Worm (Caenorhabditis elegans) whole organism, L1 larva: ENCODE data around the gene mig-38.
A peak's percentile ranks its signal among the peaks of the same experiment; 100 is the strongest.

ENCODE experiments used
- C04F5.9 ChIP-seq: sonication (generic microtip); optimal IDR thresholded peaks from 2 replicates; lab custom pipeline; 2016; ENCODE audit warnings: missing genetic modification characterization, missing compliant biosample characterization
- C16A3.4 ChIP-seq: fragments of 150-350 bp; optimal IDR thresholded peaks from 2 replicates; lab custom pipeline; 2014; ENCODE audit warnings: missing biosample characterization, missing genetic modification characterization
- C34B4.2 ChIP-seq: sonication (generic microtip); optimal IDR thresholded peaks from 2 replicates; lab custom pipeline; 2017; ENCODE audit warnings: mild to moderate bottlenecking, missing genetic modification characterization, missing compliant biosample characterization
- F16B12.6 ChIP-seq: fragments of 150-350 bp; optimal IDR thresholded peaks from 2 replicates; lab custom pipeline; 2014; ENCODE audit warnings: missing biosample characterization, missing genetic modification characterization
- aha-1 ChIP-seq: fragments of 150-350 bp; optimal IDR thresholded peaks from 2 replicates; lab custom pipeline; 2014; ENCODE audit warnings: missing biosample characterization, missing genetic modification characterization
- aly-2 ChIP-seq: fragments of 150-350 bp; optimal IDR thresholded peaks from 2 replicates; lab custom pipeline; 2014; ENCODE audit warnings: missing biosample characterization, missing genetic modification characterization
- ama-1 ChIP-seq: fragments of 150-350 bp; optimal IDR thresholded peaks from 2 replicates; lab custom pipeline; 2014
- ceh-63 ChIP-seq: fragments of 200-800 bp; sonication (Bioruptor generic); optimal IDR thresholded peaks from 2 replicates; lab custom pipeline; 2018; ENCODE audit warnings: mild to moderate bottlenecking, missing genetic modification characterization, missing compliant biosample characterization
- ceh-82 ChIP-seq, 3 experiments: fragments of 150-350 bp in 1 of 3; sonication (generic microtip) in 2 of 3; optimal IDR thresholded peaks; 2 replicates each; lab custom pipeline; 2014 to 2017; ENCODE audit warnings: missing biosample characterization in 3 of 3, missing genetic modification characterization in 3 of 3
- ceh-88 ChIP-seq: fragments of 200-800 bp; sonication (Bioruptor generic); IDR thresholded peaks from 2 replicates; pipeline ENCODE4 v1.3.6; 2022; ENCODE audit warnings: missing genetic modification characterization, missing compliant biosample characterization
- ceh-90 ChIP-seq: sonication (generic microtip); optimal IDR thresholded peaks from 2 replicates; lab custom pipeline; 2016; ENCODE audit warnings: missing genetic modification characterization, missing compliant biosample characterization
- dpl-1 ChIP-seq, 3 experiments: fragments of 150-350 bp in 2 of 3; sonication (generic microtip) in 1 of 3; optimal IDR thresholded peaks; 2 replicates each; lab custom pipeline; 2014 to 2017; ENCODE audit warnings: missing biosample characterization in 3 of 3, missing genetic modification characterization in 3 of 3, missing genetic modification reagents in 3 of 3
- efl-3 ChIP-seq: fragments of 200-800 bp; sonication (Bioruptor generic); optimal IDR thresholded peaks from 2 replicates; lab custom pipeline; 2018; ENCODE audit warnings: mild to moderate bottlenecking, missing genetic modification characterization, missing compliant biosample characterization
- egl-13 ChIP-seq: sonication (generic microtip); optimal IDR thresholded peaks from 2 replicates; lab custom pipeline; 2016; ENCODE audit warnings: missing genotype, missing genetic modification reagents, missing genetic modification characterization, missing compliant biosample characterization
- egl-27 ChIP-seq, 2 experiments: fragments of 150-350 bp in 1 of 2; sonication (generic microtip); optimal IDR thresholded peaks; 3 replicates each; lab custom pipeline; 2017 to 2018; ENCODE audit warnings: missing biosample characterization in 2 of 2, missing genetic modification characterization in 2 of 2, missing genetic modification reagents in 2 of 2
- elt-2 ChIP-seq: sonication (generic microtip); optimal IDR thresholded peaks from 2 replicates; lab custom pipeline; 2016; ENCODE audit warnings: missing genetic modification characterization, mild to moderate bottlenecking, inconsistent platforms, missing compliant biosample characterization, missing genetic modification reagents
- ets-5 ChIP-seq: fragments of 200-800 bp; sonication (Bioruptor generic); IDR thresholded peaks from 2 replicates; pipeline ENCODE4 v1.3.6; 2022; ENCODE audit warnings: missing genetic modification characterization, missing compliant biosample characterization
- fkh-10 ChIP-seq: sonication (generic microtip); optimal IDR thresholded peaks from 2 replicates; lab custom pipeline; 2017; ENCODE audit warnings: missing biosample characterization, missing genetic modification reagents, missing genetic modification characterization
- fos-1 ChIP-seq: fragments of 150-350 bp; optimal IDR thresholded peaks from 2 replicates; lab custom pipeline; 2014; ENCODE audit warnings: missing biosample characterization, missing genetic modification characterization
- hlh-4 ChIP-seq: sonication (generic microtip); optimal IDR thresholded peaks from 2 replicates; lab custom pipeline; 2016; ENCODE audit warnings: mild to moderate bottlenecking, missing genetic modification characterization, missing compliant biosample characterization
- hpl-2 ChIP-seq: fragments of 150-350 bp; optimal IDR thresholded peaks from 2 replicates; lab custom pipeline; 2014; ENCODE audit warnings: missing biosample characterization, missing genetic modification reagents, missing genetic modification characterization
- lin-13 ChIP-seq: fragments of 150-350 bp; optimal IDR thresholded peaks from 2 replicates; lab custom pipeline; 2014; ENCODE audit warnings: missing biosample characterization, missing genetic modification reagents, missing genetic modification characterization
- lin-14 ChIP-seq: fragments of 200-800 bp; sonication (Bioruptor generic); optimal IDR thresholded peaks from 2 replicates; lab custom pipeline; 2018; ENCODE audit warnings: mild to moderate bottlenecking, missing genetic modification characterization, moderate library complexity, missing compliant biosample characterization
- lin-15B ChIP-seq: fragments of 150-350 bp; sonication (generic microtip); optimal IDR thresholded peaks from 3 replicates; lab custom pipeline; 2014; ENCODE audit warnings: missing biosample characterization, missing genetic modification characterization
- lin-39 ChIP-seq: fragments of 150-350 bp; optimal IDR thresholded peaks from 2 replicates; lab custom pipeline; 2014; ENCODE audit warnings: missing biosample characterization, missing genetic modification reagents, missing genetic modification characterization
- lir-3 ChIP-seq: sonication (generic microtip); optimal IDR thresholded peaks from 2 replicates; lab custom pipeline; 2016; ENCODE audit warnings: mild to moderate bottlenecking, missing genetic modification characterization, moderate library complexity, missing compliant biosample characterization; ENCODE audit not compliant: poor library complexity
- mab-9 ChIP-seq: fragments of 200-800 bp; sonication (Bioruptor generic); IDR thresholded peaks from 2 replicates; pipeline ENCODE4 v1.3.6; 2022; ENCODE audit warnings: missing genetic modification reagents, missing genetic modification characterization, missing compliant biosample characterization
- mef-2 ChIP-seq: fragments of 150-350 bp; optimal IDR thresholded peaks from 2 replicates; lab custom pipeline; 2014; ENCODE audit warnings: missing biosample characterization, missing genetic modification characterization
- mep-1 ChIP-seq: fragments of 150-350 bp; optimal IDR thresholded peaks from 2 replicates; lab custom pipeline; 2014; ENCODE audit warnings: missing biosample characterization, missing genetic modification characterization
- nhr-12 ChIP-seq: sonication (generic microtip); optimal IDR thresholded peaks from 2 replicates; lab custom pipeline; 2017; ENCODE audit warnings: missing biosample characterization, missing genetic modification characterization
- nhr-19 ChIP-seq: fragments of 200-800 bp; sonication (Bioruptor generic); conservative IDR thresholded peaks from 2 replicates; pipeline ENCODE4 v1.3.6; 2022; ENCODE audit warnings: missing genetic modification characterization, missing compliant biosample characterization
- nhr-237 ChIP-seq: fragments of 150-350 bp; optimal IDR thresholded peaks from 2 replicates; lab custom pipeline; 2014; ENCODE audit warnings: missing biosample characterization, missing genetic modification characterization
- nhr-28 ChIP-seq: fragments of 150-350 bp; optimal IDR thresholded peaks from 2 replicates; lab custom pipeline; 2014; ENCODE audit warnings: missing biosample characterization, missing genetic modification characterization
- nhr-47 ChIP-seq: sonication (generic microtip); optimal IDR thresholded peaks from 2 replicates; lab custom pipeline; 2016; ENCODE audit warnings: mild to moderate bottlenecking, missing genetic modification characterization, moderate library complexity, missing compliant biosample characterization
- nhr-76 ChIP-seq: sonication (generic microtip); optimal IDR thresholded peaks from 2 replicates; lab custom pipeline; 2017; ENCODE audit warnings: missing biosample characterization, missing genetic modification characterization
- nhr-84 ChIP-seq: sonication (generic microtip); optimal IDR thresholded peaks from 2 replicates; lab custom pipeline; 2017; ENCODE audit warnings: missing biosample characterization, missing genetic modification characterization
- nhr-90 ChIP-seq: sonication (generic microtip); optimal IDR thresholded peaks from 2 replicates; lab custom pipeline; 2016; ENCODE audit warnings: mild to moderate bottlenecking, missing genetic modification characterization, missing compliant biosample characterization; ENCODE audit not compliant: poor library complexity
- pag-3 ChIP-seq: sonication (generic microtip); optimal IDR thresholded peaks from 2 replicates; lab custom pipeline; 2017; ENCODE audit warnings: missing genetic modification characterization, mild to moderate bottlenecking, missing compliant biosample characterization, antibody characterized with exemption, borderline replicate concordance; ENCODE audit not compliant: insufficient read depth
- pqm-1 ChIP-seq: sonication (generic microtip); optimal IDR thresholded peaks from 3 replicates; lab custom pipeline; 2017; ENCODE audit warnings: missing biosample characterization, missing genetic modification characterization
- rnt-1 ChIP-seq: sonication (generic microtip); optimal IDR thresholded peaks from 2 replicates; lab custom pipeline; 2016; ENCODE audit warnings: mild to moderate bottlenecking, missing genetic modification characterization, moderate library complexity, missing compliant biosample characterization
- sox-4 ChIP-seq: sonication (generic microtip); optimal IDR thresholded peaks from 2 replicates; lab custom pipeline; 2016; ENCODE audit warnings: missing genetic modification characterization, missing compliant biosample characterization
- sptf-1 ChIP-seq: fragments of 150-350 bp; optimal IDR thresholded peaks from 2 replicates; lab custom pipeline; 2014; ENCODE audit warnings: missing biosample characterization, missing genetic modification characterization
- sup-37 ChIP-seq: fragments of 200-800 bp; sonication (Bioruptor generic); optimal IDR thresholded peaks from 2 replicates; lab custom pipeline; 2018; ENCODE audit warnings: mild to moderate bottlenecking, missing genetic modification characterization, missing compliant biosample characterization
- tbx-2 ChIP-seq: sonication (generic microtip); optimal IDR thresholded peaks from 2 replicates; lab custom pipeline; 2016; ENCODE audit warnings: missing genetic modification characterization, missing compliant biosample characterization
- unc-130 ChIP-seq: fragments of 150-350 bp; optimal IDR thresholded peaks from 2 replicates; lab custom pipeline; 2017; ENCODE audit warnings: missing biosample characterization, missing genetic modification characterization, inconsistent platforms
- unc-62 ChIP-seq: fragments of 150-350 bp; optimal IDR thresholded peaks from 2 replicates; lab custom pipeline; 2014; ENCODE audit warnings: missing biosample characterization, missing genetic modification reagents, missing genetic modification characterization
- unc-86 ChIP-seq: sonication (generic microtip); optimal IDR thresholded peaks from 2 replicates; lab custom pipeline; 2016; ENCODE audit warnings: missing genetic modification characterization, missing compliant biosample characterization
- unc-98 ChIP-seq: fragments of 200-800 bp; sonication (Bioruptor generic); IDR thresholded peaks from 2 replicates; pipeline ENCODE4 v1.3.6; 2022; ENCODE audit warnings: missing genetic modification characterization, missing compliant biosample characterization
- xbp-1 ChIP-seq: sonication (generic microtip); optimal IDR thresholded peaks from 2 replicates; lab custom pipeline; 2016; ENCODE audit warnings: missing genetic modification characterization, missing compliant biosample characterization
- zag-1 ChIP-seq: fragments of 150-350 bp; optimal IDR thresholded peaks from 2 replicates; lab custom pipeline; 2014; ENCODE audit warnings: missing biosample characterization, missing genetic modification characterization
- zip-4 ChIP-seq: fragments of 200-800 bp; sonication (Bioruptor generic); optimal IDR thresholded peaks from 2 replicates; lab custom pipeline; 2018; ENCODE audit warnings: mild to moderate bottlenecking, missing genetic modification characterization, moderate library complexity, missing compliant biosample characterization
- ztf-11 ChIP-seq, 2 experiments: sonication (generic microtip); optimal IDR thresholded peaks; 2 replicates each; lab custom pipeline; 2016 to 2017; ENCODE audit warnings: missing genetic modification characterization in 2 of 2, missing biosample characterization in 1 of 2, missing compliant biosample characterization in 1 of 2
- ztf-4 ChIP-seq: fragments of 150-350 bp; optimal IDR thresholded peaks from 2 replicates; lab custom pipeline; 2014; ENCODE audit warnings: missing biosample characterization, missing genetic modification characterization

mig-38 gene

ce11 chrIV:11566146-11566545 lies 27.9 kb upstream of the mig-38 start, which contains the start of gene sec-24.1 (continued):
- peak; percentile 52 for TF ChIP-seq aha-1 (tag; lab: Kevin White, UChicago)
- TF ChIP-seq F16B12.6 (tag; lab: Kevin White, UChicago), result peak; percentile 60
- peak; percentile 93 for TF ChIP-seq nhr-19 (GFP tag; lab: Robert Waterston, UW)
- TF ChIP-seq ceh-63, result no peak
- TF ChIP-seq zip-4, result peak; percentile 79
- no peak for TF ChIP-seq ama-1 (lab: Kevin White, UChicago)
- TF ChIP-seq mef-2 (tag; lab: Kevin White, UChicago), result peak; percentile 49
- TF ChIP-seq pag-3 (tag; lab: Kevin White, UChicago), result no peak
- no peak for TF ChIP-seq sptf-1 (tag; lab: Kevin White, UChicago)
- peak; percentile 82 to 92 (median 91) for TF ChIP-seq ceh-82 (tag; optimal IDR thresholded peaks at IDR 0.05; lab: Kevin White, UChicago)
- peak; percentile 94 for TF ChIP-seq xbp-1 (tag; lab: Kevin White, UChicago)
- TF ChIP-seq egl-27 (tag; optimal IDR thresholded peaks at IDR 0.05; lab: Kevin White, UChicago), result no peak
- peak; percentile 95 for TF ChIP-seq rnt-1
- TF ChIP-seq elt-2 (tag; lab: Kevin White, UChicago), result peak; percentile 60
- peak; percentile 93 for TF ChIP-seq C16A3.4
- TF ChIP-seq hlh-4 (tag; lab: Kevin White, UChicago), result no peak
- TF ChIP-seq nhr-28 (tag; lab: Kevin White, UChicago), result no peak
- TF ChIP-seq ztf-4 (tag; lab: Kevin White, UChicago), result peak; percentile 83
- no peak for TF ChIP-seq efl-3 (GFP tag; lab: Kevin White, UChicago)
- TF ChIP-seq nhr-90, result peak; percentile 92
- no peak for TF ChIP-seq nhr-84 (tag; lab: Kevin White, UChicago)
- peak; percentile 75 for TF ChIP-seq egl-13 (tag; lab: Kevin White, UChicago)
- peak; percentile 99 for TF ChIP-seq C04F5.9 (tag; lab: Kevin White, UChicago)
- TF ChIP-seq lin-15B (tag; lab: Kevin White, UChicago), result peak; percentile 69
- peak; percentile 11 for TF ChIP-seq fkh-10 (GFP tag; lab: Kevin White, UChicago)
- peak; percentile 94 for TF ChIP-seq unc-130 (tag; lab: Kevin White, UChicago)
- TF ChIP-seq fos-1, result peak; percentile 83
- TF ChIP-seq nhr-47 (tag; lab: Kevin White, UChicago), result peak; percentile 95
- TF ChIP-seq ztf-11 (tag; optimal IDR thresholded peaks at IDR 0.05; lab: Kevin White, UChicago), result peak in 1 of 2 experiments; percentile 65
- peak; percentile 93 for TF ChIP-seq lin-14 (GFP tag; lab: Kevin White, UChicago)
- no peak for TF ChIP-seq pqm-1
- no peak for TF ChIP-seq unc-62 (GFP tag; lab: Kevin White, UChicago)
- no peak for TF ChIP-seq unc-98
- peak; percentile 40 for TF ChIP-seq nhr-237 (tag; lab: Kevin White, UChicago)
- peak; percentile 89 for TF ChIP-seq lin-39 (tag; lab: Kevin White, UChicago)
- peak; percentile 88 for TF ChIP-seq unc-86 (tag; lab: Kevin White, UChicago)
- TF ChIP-seq ceh-90 (tag; lab: Kevin White, UChicago), result no peak
- TF ChIP-seq hpl-2 (GFP tag; lab: Kevin White, UChicago), result peak; percentile 31
- peak; percentile 73 for TF ChIP-seq aly-2 (tag; lab: Kevin White, UChicago)
- peak; percentile 75 for TF ChIP-seq lin-13 (GFP tag; lab: Kevin White, UChicago)
- no peak for TF ChIP-seq nhr-76 (tag; lab: Kevin White, UChicago)
- TF ChIP-seq dpl-1 (GFP tag; optimal IDR thresholded peaks at IDR 0.05; lab: Kevin White, UChicago), result peak; percentile 91 to 95 (median 92)
- peak; percentile 79 for TF ChIP-seq sox-4 (tag; lab: Kevin White, UChicago)
- TF ChIP-seq C34B4.2, result peak; percentile 28
- peak; percentile 79 for TF ChIP-seq lir-3 (tag; lab: Kevin White, UChicago)
- peak; percentile 87 for TF ChIP-seq mep-1 (tag; lab: Kevin White, UChicago)
- TF ChIP-seq mab-9 (GFP tag; lab: Robert Waterston, UW), result peak; percentile 29; the same call in 1 of the 2 replicates
- TF ChIP-seq nhr-12 (tag; lab: Kevin White, UChicago), result no peak
- no peak for TF ChIP-seq ets-5 (GFP tag; lab: Robert Waterston, UW)
- TF ChIP-seq sup-37 (GFP tag; lab: Kevin White, UChicago), result peak; percentile 85
- TF ChIP-seq tbx-2 (tag; lab: Kevin White, UChicago), result peak; percentile 93
- no peak for TF ChIP-seq zag-1 (tag; lab: Kevin White, UChicago)
- peak; percentile 42; the same call in 1 of the 2 replicates for TF ChIP-seq ceh-88 (GFP tag; lab: Robert Waterston, UW)
